Worm (Caenorhabditis elegans) whole organism, midembryonic: ENCODE measurements around the gene T27A8.3.

Experiments
- T22C8.4 ChIP-seq: fragments of 200-800 bp; sonication (Bioruptor generic); IDR thresholded peaks from 2 replicates; pipeline ENCODE4 v1.3.6; 2022; ENCODE audit warnings: missing genetic modification characterization, missing compliant biosample characterization
- cog-1 ChIP-seq: sonication (generic microtip); optimal IDR thresholded peaks from 2 replicates; lab custom pipeline; 2016; ENCODE audit warnings: missing genetic modification characterization, missing compliant biosample characterization
- flt-1 ChIP-seq: fragments of 200-800 bp; sonication (Bioruptor generic); IDR thresholded peaks from 2 replicates; pipeline ENCODE4 v1.3.6; 2022; ENCODE audit warnings: missing genetic modification characterization, missing compliant biosample characterization
- klf-2 ChIP-seq: fragments of 200-800 bp; sonication (Bioruptor generic); conservative IDR thresholded peaks from 2 replicates; pipeline ENCODE4 v1.3.6; 2022; ENCODE audit warnings: missing genetic modification reagents, missing genetic modification characterization, missing compliant biosample characterization
- med-1 ChIP-seq: sonication (generic microtip); optimal IDR thresholded peaks from 2 replicates; lab custom pipeline; 2017; ENCODE audit warnings: missing genetic modification characterization, mild to moderate bottlenecking, missing compliant biosample characterization, antibody characterized with exemption, missing genetic modification reagents; ENCODE audit not compliant: insufficient read depth
- ref-1 ChIP-seq: fragments of 200-800 bp; sonication (Bioruptor generic); conservative IDR thresholded peaks from 2 replicates; pipeline ENCODE4 v1.3.6; 2022; ENCODE audit warnings: missing genetic modification reagents, missing genetic modification characterization, missing compliant biosample characterization
- tab-1 ChIP-seq: fragments of 200-800 bp; sonication (Bioruptor generic); IDR thresholded peaks from 2 replicates; pipeline ENCODE4 v1.3.6; 2022; ENCODE audit warnings: missing genetic modification characterization, missing compliant biosample characterization
- ztf-23 ChIP-seq: fragments of 200-800 bp; sonication (Bioruptor generic); IDR thresholded peaks from 2 replicates; pipeline ENCODE4 v1.3.6; 2022; ENCODE audit warnings: missing genetic modification reagents, missing genetic modification characterization, missing compliant biosample characterization
- ztf-29 ChIP-seq: fragments of 200-800 bp; sonication (Bioruptor generic); IDR thresholded peaks from 2 replicates; pipeline ENCODE4 v1.3.6; 2022; ENCODE audit warnings: missing genetic modification reagents, missing genetic modification characterization, missing compliant biosample characterization

DNA sequence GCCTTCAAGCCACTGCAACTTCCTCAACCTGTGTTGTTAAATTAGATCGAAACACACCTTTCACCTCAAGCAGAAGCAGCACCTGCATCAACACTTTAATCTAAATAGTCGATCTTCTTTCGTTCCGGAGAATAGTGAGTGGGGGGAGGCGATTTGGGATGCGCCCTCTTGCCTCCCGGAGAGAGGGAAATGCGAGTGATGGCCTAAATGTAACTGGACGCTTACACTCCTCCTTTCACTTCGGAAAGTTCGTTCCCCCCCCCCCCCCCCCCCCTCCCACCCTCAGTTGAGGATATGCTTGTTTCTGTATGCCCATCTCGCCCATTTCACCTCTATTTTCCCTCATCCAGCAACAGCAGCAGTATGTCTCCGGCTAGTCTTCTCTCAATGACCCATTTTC is 33.5 kb upstream of the T27A8.3 start:
- TF ChIP-seq T22C8.4 (GFP tag; lab: Robert Waterston, UW) (no peak), ref-1 (GFP tag; lab: Robert Waterston, UW) (no peak), klf-2 (GFP tag; lab: Robert Waterston, UW) (no peak), ztf-29 (GFP tag; lab: Robert Waterston, UW) (no peak), med-1 (GFP tag; lab: Kevin White, UChicago) (no peak), tab-1 (no peak), cog-1 (no peak), ztf-23 (no peak), flt-1 (GFP tag; lab: Robert Waterston, UW) (no peak)
